Worm (Caenorhabditis elegans) whole organism, L2 larva: ENCODE results near the gene let-721.
A peak's percentile ranks its signal among the peaks of the same experiment; 100 is the strongest.

Source experiments
- C34F6.9 ChIP-seq: fragments of 150-350 bp; optimal IDR thresholded peaks from 2 replicates; lab custom pipeline; 2014; ENCODE audit warnings: missing biosample characterization, missing genetic modification characterization
- F13H6.1 ChIP-seq: sonication (generic microtip); optimal IDR thresholded peaks from 2 replicates; lab custom pipeline; 2016; ENCODE audit warnings: missing genetic modification characterization, missing compliant biosample characterization
- Y55F3AM.14 ChIP-seq: fragments of 200-800 bp; sonication (Bioruptor generic); optimal IDR thresholded peaks from 2 replicates; lab custom pipeline; 2018; ENCODE audit warnings: mild to moderate bottlenecking, missing genetic modification characterization, missing compliant biosample characterization
- ZK546.5 ChIP-seq: sonication (generic microtip); optimal IDR thresholded peaks from 2 replicates; lab custom pipeline; 2017; ENCODE audit warnings: missing biosample characterization, missing genetic modification characterization
- alr-1 ChIP-seq: fragments of 150-350 bp; optimal IDR thresholded peaks from 2 replicates; lab custom pipeline; 2014; ENCODE audit warnings: missing biosample characterization, missing genetic modification characterization
- aly-2 ChIP-seq: fragments of 150-350 bp; optimal IDR thresholded peaks from 2 replicates; lab custom pipeline; 2014; ENCODE audit warnings: missing biosample characterization, missing genetic modification characterization
- ama-1 ChIP-seq: fragments of 150-350 bp; optimal IDR thresholded peaks from 2 replicates; lab custom pipeline; 2018; ENCODE audit warnings: inconsistent platforms
- blmp-1 ChIP-seq: sonication (generic microtip); optimal IDR thresholded peaks from 2 replicates; lab custom pipeline; 2017; ENCODE audit warnings: missing genetic modification characterization, mild to moderate bottlenecking, missing compliant biosample characterization, antibody characterized with exemption, moderate library complexity; ENCODE audit not compliant: insufficient read depth
- ceh-16 ChIP-seq: fragments of 150-350 bp; optimal IDR thresholded peaks from 2 replicates; lab custom pipeline; 2014; ENCODE audit warnings: missing biosample characterization, missing genetic modification characterization
- ceh-82 ChIP-seq: fragments of 150-350 bp; optimal IDR thresholded peaks from 2 replicates; lab custom pipeline; 2014; ENCODE audit warnings: missing biosample characterization, missing genetic modification characterization
- crh-2 ChIP-seq: sonication (generic microtip); optimal IDR thresholded peaks from 2 replicates; lab custom pipeline; 2017; ENCODE audit warnings: missing biosample characterization, missing genetic modification characterization
- dmd-4 ChIP-seq: sonication (generic microtip); optimal IDR thresholded peaks from 2 replicates; lab custom pipeline; 2017; ENCODE audit warnings: missing biosample characterization, missing genetic modification characterization
- egl-27 ChIP-seq: sonication (generic microtip); optimal IDR thresholded peaks from 3 replicates; lab custom pipeline; 2017; ENCODE audit warnings: missing biosample characterization, missing genetic modification reagents, missing genetic modification characterization
- elt-1 ChIP-seq: fragments of 150-350 bp; optimal IDR thresholded peaks from 2 replicates; lab custom pipeline; 2014; ENCODE audit warnings: missing biosample characterization, missing genetic modification characterization
- elt-3 ChIP-seq: sonication (generic microtip); optimal IDR thresholded peaks from 2 replicates; lab custom pipeline; 2017; ENCODE audit warnings: missing biosample characterization, missing genetic modification characterization
- fos-1 ChIP-seq: fragments of 150-350 bp; optimal IDR thresholded peaks from 2 replicates; lab custom pipeline; 2014; ENCODE audit warnings: missing biosample characterization, missing genetic modification characterization
- gmeb-1 ChIP-seq: fragments of 150-350 bp; optimal IDR thresholded peaks from 2 replicates; lab custom pipeline; 2014; ENCODE audit warnings: missing biosample characterization, missing genetic modification characterization
- lin-11 ChIP-seq: fragments of 150-350 bp; sonication (generic microtip); optimal IDR thresholded peaks from 2 replicates; lab custom pipeline; 2014; ENCODE audit warnings: missing biosample characterization, missing genetic modification characterization, inconsistent platforms, mixed read lengths
- lin-13 ChIP-seq: fragments of 150-350 bp; optimal IDR thresholded peaks from 2 replicates; lab custom pipeline; 2014; ENCODE audit warnings: missing biosample characterization, missing genetic modification reagents, missing genetic modification characterization
- lin-39 ChIP-seq: fragments of 150-350 bp; optimal IDR thresholded peaks from 2 replicates; lab custom pipeline; 2014; ENCODE audit warnings: missing biosample characterization, missing genetic modification reagents, missing genetic modification characterization
- lsy-2 ChIP-seq, 2 experiments: fragments of 150-350 bp in 1 of 2; sonication (generic microtip) in 1 of 2; optimal IDR thresholded peaks; 2 replicates each; lab custom pipeline; 2014 to 2017; ENCODE audit warnings: missing biosample characterization in 2 of 2, missing genetic modification characterization in 2 of 2
- mab-5 ChIP-seq: fragments of 150-350 bp; optimal IDR thresholded peaks from 2 replicates; lab custom pipeline; 2014; ENCODE audit warnings: missing biosample characterization, missing genetic modification characterization
- mbf-1 ChIP-seq: sonication (generic microtip); optimal IDR thresholded peaks from 2 replicates; lab custom pipeline; 2017; ENCODE audit warnings: missing biosample characterization, missing genetic modification characterization
- mdl-1 ChIP-seq, 2 experiments: fragments of 150-350 bp in 1 of 2; sonication (generic microtip) in 1 of 2; optimal IDR thresholded peaks; 2 replicates each; lab custom pipeline; 2017; ENCODE audit warnings: missing biosample characterization in 2 of 2, missing genetic modification characterization in 2 of 2
- nhr-10 ChIP-seq: sonication (generic microtip); optimal IDR thresholded peaks from 2 replicates; lab custom pipeline; 2017; ENCODE audit warnings: missing biosample characterization, missing genetic modification characterization
- nhr-11 ChIP-seq: fragments of 150-350 bp; optimal IDR thresholded peaks from 2 replicates; lab custom pipeline; 2014; ENCODE audit warnings: missing biosample characterization, missing genetic modification characterization
- nhr-12 ChIP-seq: fragments of 150-350 bp; optimal IDR thresholded peaks from 2 replicates; lab custom pipeline; 2014; ENCODE audit warnings: missing biosample characterization, missing genetic modification characterization
- nhr-129 ChIP-seq: fragments of 150-350 bp; optimal IDR thresholded peaks from 2 replicates; lab custom pipeline; 2014; ENCODE audit warnings: missing biosample characterization, missing genetic modification characterization
- nhr-21 ChIP-seq: fragments of 150-350 bp; optimal IDR thresholded peaks from 2 replicates; lab custom pipeline; 2014; ENCODE audit warnings: missing biosample characterization, missing genetic modification characterization
- nhr-237 ChIP-seq: fragments of 150-350 bp; optimal IDR thresholded peaks from 2 replicates; lab custom pipeline; 2014; ENCODE audit warnings: missing biosample characterization, missing genetic modification characterization
- nhr-25 ChIP-seq: fragments of 150-350 bp; sonication (generic microtip); optimal IDR thresholded peaks from 3 replicates; lab custom pipeline; 2014; ENCODE audit warnings: missing biosample characterization, missing genetic modification characterization
- nhr-6 ChIP-seq: fragments of 150-350 bp; optimal IDR thresholded peaks from 2 replicates; lab custom pipeline; 2014; ENCODE audit warnings: missing biosample characterization, missing genetic modification characterization
- nhr-77 ChIP-seq: fragments of 150-350 bp; optimal IDR thresholded peaks from 2 replicates; lab custom pipeline; 2014; ENCODE audit warnings: missing biosample characterization, missing genetic modification characterization
- peb-1 ChIP-seq: fragments of 150-350 bp; optimal IDR thresholded peaks from 2 replicates; lab custom pipeline; 2014; ENCODE audit warnings: missing biosample characterization, missing genetic modification characterization
- sem-4 ChIP-seq: fragments of 150-350 bp; optimal IDR thresholded peaks from 2 replicates; lab custom pipeline; 2014; ENCODE audit warnings: missing biosample characterization, missing genetic modification reagents, missing genetic modification characterization
- skn-1 ChIP-seq: sonication (generic microtip); optimal IDR thresholded peaks from 2 replicates; lab custom pipeline; 2017; ENCODE audit warnings: missing biosample characterization, missing genetic modification characterization
- sma-3 ChIP-seq: sonication (generic microtip); optimal IDR thresholded peaks from 2 replicates; lab custom pipeline; 2016; ENCODE audit warnings: missing genetic modification reagents, missing genetic modification characterization, missing compliant biosample characterization
- sma-9 ChIP-seq, 2 experiments: fragments of 150-350 bp in 1 of 2; sonication (generic microtip) in 1 of 2; optimal IDR thresholded peaks; 2 replicates each; lab custom pipeline; 2014 to 2016; ENCODE audit warnings: missing genetic modification characterization in 2 of 2, mild to moderate bottlenecking in 1 of 2, missing biosample characterization in 1 of 2, missing compliant biosample characterization in 1 of 2, missing genetic modification reagents in 1 of 2, moderate library complexity in 1 of 2
- snpc-4 ChIP-seq: fragments of 150-350 bp; optimal IDR thresholded peaks from 2 replicates; lab custom pipeline; 2014; ENCODE audit warnings: missing biosample characterization, missing genetic modification characterization
- unc-39 ChIP-seq: fragments of 150-350 bp; optimal IDR thresholded peaks from 2 replicates; lab custom pipeline; 2014; ENCODE audit warnings: missing biosample characterization, missing genetic modification characterization
- unc-55 ChIP-seq: fragments of 150-350 bp; sonication (generic microtip); optimal IDR thresholded peaks from 3 replicates; lab custom pipeline; 2014; ENCODE audit warnings: missing biosample characterization, missing genetic modification reagents, missing genetic modification characterization
- unc-62 ChIP-seq: fragments of 150-350 bp; optimal IDR thresholded peaks from 2 replicates; lab custom pipeline; 2014; ENCODE audit warnings: missing biosample characterization, missing genetic modification reagents, missing genetic modification characterization
- zag-1 ChIP-seq: fragments of 150-350 bp; optimal IDR thresholded peaks from 2 replicates; lab custom pipeline; 2014; ENCODE audit warnings: missing biosample characterization, missing genetic modification characterization
- ztf-1 ChIP-seq: fragments of 200-800 bp; sonication (Bioruptor generic); conservative IDR thresholded peaks from 2 replicates; pipeline ENCODE4 v1.3.6; 2022; ENCODE audit warnings: missing genetic modification characterization, missing compliant biosample characterization
- ztf-11 ChIP-seq: sonication (generic microtip); optimal IDR thresholded peaks from 2 replicates; lab custom pipeline; 2017; ENCODE audit warnings: missing biosample characterization, missing genetic modification characterization
- ztf-4 ChIP-seq: fragments of 150-350 bp; optimal IDR thresholded peaks from 2 replicates; lab custom pipeline; 2014; ENCODE audit warnings: missing biosample characterization, missing genetic modification characterization

Gene let-721

DNA sequence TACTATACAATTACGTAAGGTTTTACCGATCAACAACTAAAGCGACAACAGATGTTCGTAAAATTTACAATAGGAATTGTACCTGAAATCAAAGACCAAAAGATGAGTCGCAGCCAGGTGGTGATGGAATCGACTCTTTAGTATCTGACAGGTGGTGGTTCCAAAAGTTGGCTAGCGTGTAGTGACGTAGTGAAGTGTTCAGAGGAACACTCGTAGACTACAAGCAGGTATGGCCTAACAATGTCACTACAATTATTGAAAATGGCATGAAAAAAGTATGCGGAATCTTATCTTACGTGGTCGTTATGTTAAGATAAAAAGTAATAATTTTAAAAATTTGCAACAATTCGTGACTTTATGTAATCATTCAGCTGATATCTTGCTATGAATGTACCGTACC is 25.2 kb downstream of the let-721 start:
- TF ChIP-seq nhr-12 (tag; lab: Kevin White, UChicago) (no peak), ama-1 (lab: Kevin White, UChicago) (peak; percentile 44)

DNA sequence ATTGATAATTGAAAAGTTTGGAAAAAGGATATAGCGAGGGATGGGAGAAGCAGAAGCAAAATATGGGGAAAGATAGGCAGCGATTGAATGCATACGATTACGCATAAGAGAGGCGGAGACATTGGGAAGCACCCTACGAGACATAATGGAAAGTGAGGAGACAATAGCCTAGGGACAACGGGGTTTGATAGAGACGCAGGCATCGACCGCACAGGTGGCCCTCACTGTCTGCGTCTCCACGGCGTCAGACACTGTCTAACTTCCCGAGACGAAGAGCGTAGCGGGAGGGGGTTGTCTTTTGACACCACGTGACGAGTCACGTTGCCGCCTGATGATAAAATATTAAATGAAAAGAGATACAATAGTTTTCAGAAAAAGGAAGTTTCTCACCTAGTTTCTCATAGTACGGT is 25.7 kb downstream of the let-721 start:
- TF ChIP-seq nhr-237 (tag; lab: Kevin White, UChicago) (no peak), sem-4 (tag; lab: Kevin White, UChicago) (peak; percentile 81), skn-1 (no peak), mab-5 (tag; lab: Kevin White, UChicago) (peak; percentile 83), gmeb-1 (tag; lab: Kevin White, UChicago) (peak; percentile 85), lin-39 (no peak), nhr-25 (peak; percentile 92), ZK546.5 (tag; lab: Kevin White, UChicago) (peak; percentile 24), Y55F3AM.14 (GFP tag; lab: Kevin White, UChicago) (peak; percentile 89), alr-1 (tag; lab: Kevin White, UChicago) (no peak), nhr-10 (tag; lab: Kevin White, UChicago) (peak; percentile 46), dmd-4 (no peak), F13H6.1 (tag; lab: Kevin White, UChicago) (peak; percentile 94), egl-27 (tag; lab: Kevin White, UChicago) (peak; percentile 42), elt-1 (tag; lab: Kevin White, UChicago) (peak; percentile 1), unc-55 (peak; percentile 63), peb-1 (tag; lab: Kevin White, UChicago) (no peak), ztf-4 (tag; lab: Kevin White, UChicago) (peak; percentile 35), ztf-1 (GFP tag; lab: Robert Waterston, UW) (no peak), sma-3 (GFP tag; lab: Kevin White, UChicago) (peak; percentile 95), unc-39 (tag; lab: Kevin White, UChicago) (no peak), ceh-16 (peak; percentile 53), crh-2 (tag; lab: Kevin White, UChicago) (peak; percentile 85), unc-62 (peak; percentile 66), nhr-12 (tag; lab: Kevin White, UChicago) (no peak), sma-9 (GFP tag; optimal IDR thresholded peaks at IDR 0.05; lab: Kevin White, UChicago) (peak; percentile 97), sma-9 (tag; optimal IDR thresholded peaks at IDR 0.05; lab: Kevin White, UChicago) (no peak), ceh-82 (tag; lab: Kevin White, UChicago) (peak; percentile 55), ztf-11 (no peak), elt-3 (tag; lab: Kevin White, UChicago) (no peak), lin-11 (tag; lab: Kevin White, UChicago) (peak; percentile 71), mdl-1 (tag; optimal IDR thresholded peaks at IDR 0.05; lab: Kevin White, UChicago) (peak; percentile 95 to 97), ama-1 (lab: Kevin White, UChicago) (no peak), blmp-1 (tag; lab: Kevin White, UChicago) (peak; percentile 83), zag-1 (peak; percentile 47), lsy-2 (tag; optimal IDR thresholded peaks at IDR 0.05; lab: Kevin White, UChicago) (peak; percentile 53 to 89), snpc-4 (no peak), mbf-1 (no peak), aly-2 (tag; lab: Kevin White, UChicago) (no peak), nhr-6 (peak; percentile 50), fos-1 (tag; lab: Kevin White, UChicago) (peak; percentile 58), lin-13 (GFP tag; lab: Kevin White, UChicago) (peak; percentile 59), nhr-11 (tag; lab: Kevin White, UChicago) (no peak), nhr-129 (peak; percentile 44), nhr-77 (tag; lab: Kevin White, UChicago) (no peak), nhr-21 (tag; lab: Kevin White, UChicago) (peak; percentile 96), C34F6.9 (tag; lab: Kevin White, UChicago) (peak; percentile 88)
